Worm (Caenorhabditis elegans): Measurements from ENCODE around the gene rad-50.

Gene rad-50

DNA sequence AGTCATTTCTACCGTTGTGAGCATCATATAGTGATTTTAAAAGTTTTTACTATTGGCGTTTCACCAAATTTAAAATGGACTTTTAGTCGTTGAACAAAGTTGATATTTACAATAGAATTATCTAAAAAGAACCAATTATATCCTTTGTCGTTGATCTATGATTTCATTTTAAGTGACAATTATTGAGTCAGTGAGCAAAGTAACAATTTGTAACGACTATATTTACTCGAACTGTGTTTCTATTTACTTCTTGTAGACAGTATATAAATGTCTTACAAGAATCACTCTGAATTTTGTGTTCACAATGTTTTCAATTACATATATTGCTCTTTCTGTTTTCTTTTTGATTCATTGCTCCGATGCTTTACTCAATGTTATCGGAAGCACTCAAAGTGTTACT is 4.3 kb upstream of the rad-50 start, which contains the start of gene ttr-22:
Gene ttr-22, plus strand, starts transcription at position 301 of the 400 bp plus-strand sequence.
- TF ChIP-seq nhr-41 (GFP tag; IDR thresholded peaks at IDR 0.05) (no peak), daf-8 (GFP tag; IDR thresholded peaks at IDR 0.05) (no peak)

- TF ChIP-seq lim-7 (GFP tag; IDR thresholded peaks at IDR 0.05): no peak
- peak; percentile 72 for TF ChIP-seq zip-2 (tag; optimal IDR thresholded peaks at IDR 0.05)
- TF ChIP-seq pha-4 (GFP tag; IDR thresholded peaks at IDR 0.05): no peak
- no peak for TF ChIP-seq pha-4 (tag; optimal IDR thresholded peaks at IDR 0.05)
- TF ChIP-seq zfp-3 (GFP tag; conservative IDR thresholded peaks at IDR 0.05): no peak
- TF ChIP-seq lin-38 (GFP tag; IDR thresholded peaks at IDR 0.05): no peak
- no peak for TF ChIP-seq set-16 (GFP tag; IDR thresholded peaks at IDR 0.05)
- no peak for TF ChIP-seq daf-19 (GFP tag; conservative IDR thresholded peaks at IDR 0.05)
- peak; percentile 66 for TF ChIP-seq Y48G9A.11 (GFP tag; IDR thresholded peaks at IDR 0.05)
- TF ChIP-seq F26F4.8 (GFP tag; conservative IDR thresholded peaks at IDR 0.05): no peak
- no peak for TF ChIP-seq tra-1 (GFP tag; IDR thresholded peaks at IDR 0.05)
- TF ChIP-seq saeg-2 (GFP tag; IDR thresholded peaks at IDR 0.05): no peak
- peak; percentile 93 for TF ChIP-seq T20F7.1 (GFP tag; optimal IDR thresholded peaks at IDR 0.05)
- no peak for TF ChIP-seq daf-16 (GFP tag; optimal IDR thresholded peaks at IDR 0.05)
- TF ChIP-seq daf-16 (tag; optimal IDR thresholded peaks at IDR 0.05): peak; percentile 92
- TF ChIP-seq mes-2 (tag; optimal IDR thresholded peaks at IDR 0.05; ENCODE audit: poor library complexity, severe bottlenecking): peak; percentile 38
- TF ChIP-seq R02D3.7 (tag; optimal IDR thresholded peaks at IDR 0.05): no peak
- no peak for TF ChIP-seq zag-1 (tag; optimal IDR thresholded peaks at IDR 0.05)
- peak; percentile 60 for TF ChIP-seq dpl-1 (GFP tag; optimal IDR thresholded peaks at IDR 0.05)
- peak; percentile 86 for TF ChIP-seq nhr-6 (tag; optimal IDR thresholded peaks at IDR 0.05)
- TF ChIP-seq F44E2.7 (GFP tag; IDR thresholded peaks at IDR 0.05): no peak
Observed at ce11 chrV:12245777-12246452, 469 bp downstream of the rad-50 start.

ce11 chrV:12251041-12251440 is 5.6 kb downstream of the rad-50 start, which contains the start of gene T04H1.5:
TSS of gene T04H1.5 (plus strand) at chrV:12251341.
- TF ChIP-seq aha-1 (tag) (no peak), hmg-1.1 (GFP tag; IDR thresholded peaks at IDR 0.05) (no peak), dmd-6 (GFP tag; IDR thresholded peaks at IDR 0.05) (no peak), nhr-25 (tag; optimal IDR thresholded peaks at IDR 0.05; ENCODE audit: borderline replicate concordance, insufficient read depth) (no peak), ceh-32 (tag; optimal IDR thresholded peaks at IDR 0.05; ENCODE audit: poor library complexity) (no peak), F49E8.2 (tag; optimal IDR thresholded peaks at IDR 0.05; ENCODE audit: borderline replicate concordance) (no peak), nhr-6 (tag; optimal IDR thresholded peaks at IDR 0.05) (no peak)

ce11 chrV:12252272-12252671 is 6.8 kb downstream of the rad-50 start, which contains the start of gene lrx-1:
TSS of gene lrx-1 (plus strand) at chrV:12252572.
- TF ChIP-seq dmd-8 (GFP tag; IDR thresholded peaks at IDR 0.05) (no peak), ces-1 (GFP tag; optimal IDR thresholded peaks at IDR 0.05) (no peak), attf-4 (tag; optimal IDR thresholded peaks at IDR 0.05) (no peak), daf-12 (tag; optimal IDR thresholded peaks at IDR 0.05) (no peak), mxl-3 (GFP tag; optimal IDR thresholded peaks at IDR 0.05) (no peak), ztf-11 (tag; optimal IDR thresholded peaks at IDR 0.05) (no peak), ceh-20 (GFP tag; IDR thresholded peaks at IDR 0.05) (no peak)
